Fruit fly (Drosophila melanogaster) ovary, adult (tissue): ENCODE results near the gene CG33230.

Experiments used
- CG17801 ChIP-seq: fragments of 200-800 bp; optimal IDR thresholded peaks from 2 replicates; lab custom pipeline; 2019; ENCODE audit warnings: missing biosample characterization, mild to moderate bottlenecking, missing genetic modification characterization, moderate library complexity; ENCODE audit not compliant: partially characterized antibody

The CG33230 gene

dm6 chr3L:1629064-1629777, 11.0 kb downstream of the CG33230 start, which contains the start of gene GC:
TSS of gene GC (minus strand) at chr3L:1629301.
- TF ChIP-seq CG17801 (GFP tag; lab: Kevin White, UChicago) = no peak

- no peak for TF ChIP-seq CG17801 (GFP tag; lab: Kevin White, UChicago)
Observed at dm6 chr3L:1636886-1637285, 18.7 kb downstream of the CG33230 start.

dm6 chr3L:1637652-1638051, 19.4 kb downstream of the CG33230 start, which contains the start of gene nSyb:
TSS of gene nSyb (minus strand) at chr3L:1637752.
- TF ChIP-seq CG17801 (GFP tag; lab: Kevin White, UChicago) = no peak

- TF ChIP-seq CG17801 (GFP tag; lab: Kevin White, UChicago) = peak; percentile 77
Observed at dm6 chr3L:1639185-1639812, 21.1 kb downstream of the CG33230 start, which contains the start of the genes Mettl2 and Bgb. TSS of gene Mettl2 (minus strand) at chr3L:1639235. TSS of gene Bgb (plus strand) at chr3L:1639711.

- peak; percentile 97 for TF ChIP-seq CG17801 (GFP tag; lab: Kevin White, UChicago)
Observed at dm6 chr3L:1644920-1645567, 26.8 kb downstream of the CG33230 start, which contains the start of the genes alphaCOP and CG13919. TSS of gene alphaCOP (minus strand) at chr3L:1645199. TSS of gene CG13919 (plus strand) at chr3L:1645467.

- TF ChIP-seq CG17801 (GFP tag; lab: Kevin White, UChicago) = no peak
Observed at dm6 chr3L:1647276-1647919, 29.2 kb downstream of the CG33230 start, which contains the start of the genes CG17249 and Bro. TSS of gene CG17249 (minus strand) at chr3L:1647464. TSS of gene Bro (plus strand) at chr3L:1647869.

dm6 chr3L:1648690-1649355, 30.6 kb downstream of the CG33230 start, which contains the start of gene CG13920:
TSS of gene CG13920 (plus strand) at chr3L:1648944.
- no peak for TF ChIP-seq CG17801 (GFP tag; lab: Kevin White, UChicago)

dm6 chr3L:1649363-1649762, 31.1 kb downstream of the CG33230 start:
- no peak for TF ChIP-seq CG17801 (GFP tag; lab: Kevin White, UChicago)

dm6 chr3L:1652700-1653200, 34.5 kb downstream of the CG33230 start, which contains the start of the genes CG7970 and Vta1:
TSS of gene CG7970 (plus strand) at chr3L:1652750.
TSS of gene Vta1 (minus strand) at chr3L:1652900.
- TF ChIP-seq CG17801 (GFP tag; lab: Kevin White, UChicago) = peak; percentile 57

- no peak for TF ChIP-seq CG17801 (GFP tag; lab: Kevin White, UChicago)
Observed at dm6 chr3L:1653752-1654151, 35.5 kb downstream of the CG33230 start.

dm6 chr3L:1661738-1662370, 43.6 kb downstream of the CG33230 start:
- TF ChIP-seq CG17801 (GFP tag; lab: Kevin White, UChicago) = no peak

- TF ChIP-seq CG17801 (GFP tag; lab: Kevin White, UChicago) = no peak
Observed at dm6 chr3L:1663531-1663930, 45.3 kb downstream of the CG33230 start.

dm6 chr3L:1664205-1664604, 46.0 kb downstream of the CG33230 start:
- TF ChIP-seq CG17801 (GFP tag; lab: Kevin White, UChicago) = no peak
